Fruit fly (Drosophila melanogaster) whole organism, embryonic: ENCODE data around the gene Rab8.

Experiments
- Aef1 ChIP-seq: fragments of 200-800 bp; sonication (Bioruptor generic); IDR thresholded peaks from 3 replicates; pipeline ENCODE4 v1.3.6; 2022; ENCODE audit warnings: missing biosample characterization, missing genetic modification characterization
- Antp ChIP-seq: fragments of 200-800 bp; sonication (Bioruptor generic); optimal IDR thresholded peaks from 3 replicates; lab custom pipeline; 2016; ENCODE audit warnings: missing biosample characterization, missing genetic modification characterization
- B-H1 ChIP-seq: fragments of 200-800 bp; sonication (Bioruptor generic); IDR thresholded peaks from 3 replicates; pipeline ENCODE4 v1.3.6; 2022; ENCODE audit warnings: missing biosample characterization, missing genetic modification characterization
- Bteb2 ChIP-seq: fragments of 200-800 bp; sonication (Bioruptor generic); optimal IDR thresholded peaks from 2 replicates; lab custom pipeline; 2016; ENCODE audit warnings: missing biosample characterization, missing genetic modification characterization
- CG10267 ChIP-seq: fragments of 200-800 bp; sonication (Bioruptor generic); optimal IDR thresholded peaks from 2 replicates; lab custom pipeline; 2018; ENCODE audit warnings: missing biosample characterization, mild to moderate bottlenecking, missing genetic modification characterization, moderate library complexity
- CG10431 ChIP-seq: fragments of 200-800 bp; sonication (Bioruptor generic); optimal IDR thresholded peaks from 3 replicates; lab custom pipeline; 2018; ENCODE audit warnings: missing biosample characterization, mild to moderate bottlenecking, missing genetic modification characterization
- CG10543 ChIP-seq: fragments of 200-800 bp; sonication (Bioruptor generic); optimal IDR thresholded peaks from 3 replicates; lab custom pipeline; 2017; ENCODE audit warnings: missing biosample characterization, mild to moderate bottlenecking, missing genetic modification characterization, moderate library complexity
- CG10979 ChIP-seq: fragments of 200-800 bp; sonication (Bioruptor generic); optimal IDR thresholded peaks from 2 replicates; lab custom pipeline; 2018; ENCODE audit warnings: missing biosample characterization, mild to moderate bottlenecking, missing genetic modification characterization, moderate library complexity
- CG12236 ChIP-seq: fragments of 200-800 bp; sonication (Bioruptor generic); optimal IDR thresholded peaks from 2 replicates; lab custom pipeline; 2016; ENCODE audit warnings: missing biosample characterization, missing genetic modification characterization
- CG12942 ChIP-seq: fragments of 200-800 bp; sonication (Bioruptor generic); optimal IDR thresholded peaks from 3 replicates; lab custom pipeline; 2016; ENCODE audit warnings: missing biosample characterization, missing genetic modification characterization
- CG15601 ChIP-seq: fragments of 200-800 bp; sonication (Bioruptor generic); optimal IDR thresholded peaks from 3 replicates; lab custom pipeline; 2019; ENCODE audit warnings: missing biosample characterization, mild to moderate bottlenecking, missing genetic modification characterization, moderate library complexity
- CG17359 ChIP-seq: fragments of 200-800 bp; sonication (Bioruptor generic); optimal IDR thresholded peaks from 3 replicates; lab custom pipeline; 2018; ENCODE audit warnings: missing biosample characterization, mild to moderate bottlenecking, missing genetic modification characterization, moderate library complexity
- CG17385 ChIP-seq: fragments of 200-800 bp; sonication (Bioruptor generic); optimal IDR thresholded peaks from 3 replicates; lab custom pipeline; 2018; ENCODE audit warnings: missing biosample characterization, mild to moderate bottlenecking, missing genetic modification characterization
- CG18262 ChIP-seq: fragments of 200-800 bp; optimal IDR thresholded peaks from 3 replicates; lab custom pipeline; 2019; ENCODE audit warnings: missing biosample characterization, mild to moderate bottlenecking, missing genetic modification characterization, moderate library complexity
- CG31224 ChIP-seq: fragments of 200-800 bp; sonication (Bioruptor generic); IDR thresholded peaks from 2 replicates; pipeline ENCODE4 v1.3.6; 2022; ENCODE audit warnings: missing biosample characterization, missing genetic modification characterization
- CG3163 ChIP-seq: fragments of 200-800 bp; sonication (Bioruptor generic); optimal IDR thresholded peaks from 3 replicates; lab custom pipeline; 2016; ENCODE audit warnings: missing biosample characterization, missing genetic modification characterization
- CG4360 ChIP-seq: fragments of 200-800 bp; sonication (Bioruptor generic); IDR thresholded peaks from 2 replicates; pipeline ENCODE4 v1.3.6; 2022; ENCODE audit warnings: missing biosample characterization, missing genetic modification characterization
- CG43689 ChIP-seq: fragments of 200-800 bp; sonication (Bioruptor generic); IDR thresholded peaks from 2 replicates; pipeline ENCODE4 v1.3.6; 2022; ENCODE audit warnings: missing biosample characterization, missing genetic modification characterization
- CG4617 ChIP-seq: fragments of 200-800 bp; sonication (Bioruptor generic); optimal IDR thresholded peaks from 3 replicates; lab custom pipeline; 2016; ENCODE audit warnings: missing biosample characterization, missing genetic modification characterization, borderline replicate concordance
- CG4854 ChIP-seq: fragments of 200-800 bp; sonication (Bioruptor generic); optimal IDR thresholded peaks from 2 replicates; lab custom pipeline; 2016; ENCODE audit warnings: missing biosample characterization, missing genetic modification characterization, inconsistent platforms
- CG6765 ChIP-seq: fragments of 200-800 bp; sonication (Bioruptor generic); optimal IDR thresholded peaks from 3 replicates; lab custom pipeline; 2017; ENCODE audit warnings: missing biosample characterization, mild to moderate bottlenecking, missing genetic modification characterization
- CG8944 ChIP-seq: fragments of 200-800 bp; sonication (Bioruptor generic); optimal IDR thresholded peaks from 3 replicates; lab custom pipeline; 2016; ENCODE audit warnings: missing biosample characterization, missing genetic modification characterization
- Elba2 ChIP-seq: fragments of 200-800 bp; sonication (Bioruptor generic); optimal IDR thresholded peaks from 3 replicates; lab custom pipeline; 2016; ENCODE audit warnings: missing biosample characterization, missing genetic modification characterization
- HHEX ChIP-seq: fragments of 200-800 bp; sonication (Bioruptor generic); optimal IDR thresholded peaks from 3 replicates; lab custom pipeline; 2017; ENCODE audit warnings: missing biosample characterization, mild to moderate bottlenecking, missing genetic modification characterization, missing genetic modification reagents
- HLH3B ChIP-seq: fragments of 200-800 bp; sonication (Bioruptor generic); IDR thresholded peaks from 2 replicates; pipeline ENCODE4 v1.3.6; 2022; ENCODE audit warnings: missing biosample characterization, missing genetic modification characterization
- Kr ChIP-seq: fragments of 200-800 bp; sonication (Bioruptor generic); optimal IDR thresholded peaks from 2 replicates; lab custom pipeline; 2017; ENCODE audit warnings: missing biosample characterization, mild to moderate bottlenecking, missing genetic modification characterization
- Med ChIP-seq: fragments of 200-800 bp; sonication (Bioruptor generic); peaks from one replicate; lab custom pipeline; 2016; ENCODE audit warnings: missing biosample characterization, missing genetic modification characterization, mild to moderate bottlenecking, inconsistent platforms, moderate library complexity
- Nf-YC ChIP-seq: fragments of 200-800 bp; optimal IDR thresholded peaks from 3 replicates; lab custom pipeline; 2019; ENCODE audit warnings: missing biosample characterization, mild to moderate bottlenecking, missing genetic modification characterization, moderate library complexity
- Oaz ChIP-seq: fragments of 200-800 bp; sonication (Bioruptor generic); IDR thresholded peaks from 2 replicates; pipeline ENCODE4 v1.3.6; 2022; ENCODE audit warnings: missing biosample characterization, missing genetic modification characterization
- Rfx ChIP-seq: fragments of 200-800 bp; sonication (Bioruptor generic); IDR thresholded peaks from 2 replicates; pipeline ENCODE4 v1.3.6; 2022; ENCODE audit warnings: missing biosample characterization, missing genetic modification characterization
- Scr ChIP-seq: fragments of 200-800 bp; sonication (Bioruptor generic); IDR thresholded peaks from 2 replicates; pipeline ENCODE4 v1.3.6; 2022; ENCODE audit warnings: missing biosample characterization, missing genetic modification characterization; ENCODE audit not compliant: partially characterized antibody
- Stat92E ChIP-seq, 3 experiments: fragments of >200 bp in 2 of 3; fragments of 200-800 bp in 1 of 3; sonication (Bioruptor generic) in 1 of 3; optimal IDR thresholded peaks; 2 replicates each; lab custom pipeline; 2017 to 2019; ENCODE audit warnings: missing biosample characterization in 3 of 3, missing genetic modification characterization in 3 of 3, mild to moderate bottlenecking in 1 of 3, moderate library complexity in 1 of 3
- TFAM ChIP-seq: fragments of 200-800 bp; sonication (Bioruptor generic); optimal IDR thresholded peaks from 2 replicates; lab custom pipeline; 2017; ENCODE audit warnings: missing biosample characterization, missing genetic modification characterization, inconsistent platforms
- ara ChIP-seq: fragments of 200-800 bp; sonication (Bioruptor generic); IDR thresholded peaks from 2 replicates; pipeline ENCODE4 v1.3.6; 2022; ENCODE audit warnings: missing biosample characterization, missing genetic modification characterization
- bab2 ChIP-seq: fragments of 200-800 bp; sonication (Bioruptor generic); optimal IDR thresholded peaks from 2 replicates; lab custom pipeline; 2016; ENCODE audit warnings: missing biosample characterization, missing genetic modification characterization
- cas ChIP-seq: fragments of 200-800 bp; sonication (Bioruptor generic); IDR thresholded peaks from 2 replicates; pipeline ENCODE4 v1.3.6; 2022; ENCODE audit warnings: missing biosample characterization, missing genetic modification characterization
- croc ChIP-seq: fragments of 200-800 bp; sonication (Bioruptor generic); conservative IDR thresholded peaks from 3 replicates; pipeline ENCODE4 v1.3.6; 2022; ENCODE audit warnings: missing biosample characterization, missing genetic modification characterization
- gro ChIP-seq: fragments of 200-800 bp; sonication (Bioruptor generic); optimal IDR thresholded peaks from 2 replicates; lab custom pipeline; 2016; ENCODE audit warnings: missing biosample characterization, missing genetic modification characterization
- jumu ChIP-seq: fragments of 200-800 bp; sonication (Bioruptor generic); optimal IDR thresholded peaks from 3 replicates; lab custom pipeline; 2016; ENCODE audit warnings: missing biosample characterization, missing genetic modification characterization
- kni ChIP-seq: fragments of 200-800 bp; sonication (Bioruptor generic); optimal IDR thresholded peaks from 3 replicates; lab custom pipeline; 2017; ENCODE audit warnings: mild to moderate bottlenecking, missing biosample characterization, missing genetic modification reagents, missing genetic modification characterization
- otp ChIP-seq: fragments of 200-800 bp; sonication (Bioruptor generic); IDR thresholded peaks from 3 replicates; pipeline ENCODE4, ENCODE4 v1.3.6; 2022; ENCODE audit warnings: missing biosample characterization, missing genetic modification characterization
- prd ChIP-seq, 3 experiments: fragments of >200 bp in 2 of 3; fragments of 200-800 bp in 1 of 3; sonication (Bioruptor generic) in 1 of 3; optimal IDR thresholded peaks in 2 of 3; IDR thresholded peaks in 1 of 3; 2 replicates in 2 of 3; 3 replicates in 1 of 3; pipeline versions ENCODE4 v1.3.6 to Lab custom; 2017 to 2022; ENCODE audit warnings: missing biosample characterization in 1 of 3, missing genetic modification characterization in 1 of 3
- pros ChIP-seq: fragments of 200-800 bp; sonication (Bioruptor generic); optimal IDR thresholded peaks from 3 replicates; lab custom pipeline; 2019; ENCODE audit warnings: missing biosample characterization, mild to moderate bottlenecking, missing genetic modification characterization, moderate library complexity
- pum ChIP-seq: fragments of 200-800 bp; sonication (Bioruptor generic); optimal IDR thresholded peaks from 2 replicates; lab custom pipeline; 2016; ENCODE audit warnings: missing biosample characterization, missing genetic modification characterization
- ssp ChIP-seq: fragments of 200-800 bp; sonication (Bioruptor generic); IDR thresholded peaks from 2 replicates; pipeline ENCODE4 v1.3.6; 2022; ENCODE audit warnings: missing biosample characterization, missing genetic modification characterization
- stc ChIP-seq: fragments of 200-800 bp; sonication (Bioruptor generic); IDR thresholded peaks from 2 replicates; pipeline ENCODE4 v1.3.6; 2022; ENCODE audit warnings: missing biosample characterization, missing genetic modification characterization
- vfl ChIP-seq: fragments of 200-800 bp; sonication (Bioruptor generic); optimal IDR thresholded peaks from 2 replicates; lab custom pipeline; 2016; ENCODE audit warnings: missing biosample characterization, missing genetic modification characterization
- zf30C ChIP-seq: fragments of 200-800 bp; sonication (Bioruptor generic); optimal IDR thresholded peaks from 3 replicates; lab custom pipeline; 2018; ENCODE audit warnings: missing biosample characterization, mild to moderate bottlenecking, missing genetic modification characterization

The Rab8 gene

DNA sequence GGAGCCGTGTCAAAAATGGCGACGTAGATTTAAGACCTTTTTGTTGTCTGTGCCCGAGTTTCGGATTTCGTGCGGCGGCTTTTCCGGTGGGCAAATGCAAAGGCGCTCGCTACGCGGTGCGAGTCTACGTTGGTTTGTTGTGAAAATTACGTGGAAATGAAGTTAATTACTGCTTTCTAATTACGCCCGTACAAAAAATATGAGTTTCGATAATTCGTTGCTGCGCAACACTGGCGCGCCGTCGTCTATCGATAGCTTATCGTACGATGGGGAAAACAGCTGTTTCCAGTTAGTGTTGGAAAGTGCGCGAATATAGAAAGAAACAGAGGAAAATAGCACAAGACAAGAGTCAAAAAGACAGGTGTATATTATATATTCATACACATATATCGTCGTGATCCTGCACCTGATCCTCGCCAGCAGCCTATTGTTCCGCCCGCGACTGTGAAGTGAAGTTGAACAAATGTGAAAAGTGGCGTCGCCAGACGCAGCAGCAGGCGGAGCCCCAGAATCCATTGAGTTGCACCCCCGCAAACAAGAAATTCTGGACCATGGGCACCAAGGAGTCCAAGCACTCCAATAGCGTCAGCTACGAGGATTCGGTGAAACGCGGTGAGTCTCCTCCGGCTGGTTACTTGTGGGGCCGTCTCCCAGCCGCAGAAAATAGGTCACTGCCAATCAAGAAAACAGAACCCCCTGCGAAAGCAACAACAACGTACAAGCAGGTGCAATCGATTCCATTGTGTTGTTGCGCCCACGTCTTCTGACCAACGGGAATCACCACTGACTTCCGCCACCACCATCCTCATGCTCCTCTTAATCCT, at the start of gene Rab8, which contains the start of gene Usp32 (continued):
- TF ChIP-seq CG10979 (tag; lab: Kevin White, UChicago), result peak; percentile 40
- TF ChIP-seq Elba2 (GFP tag; lab: Kevin White, UChicago), result peak; percentile 53
- TF ChIP-seq pros, result no peak
- no peak for TF ChIP-seq Nf-YC (tag; lab: Kevin White, UChicago)
- peak; percentile 57 for TF ChIP-seq CG3163 (GFP tag; lab: Kevin White, UChicago)
- TF ChIP-seq Aef1 (GFP tag; lab: Robert Waterston, UW), result no peak
- 0 out of 3 replicates have a peak, but pooled peaks have one; percentile 38 for TF ChIP-seq otp (GFP tag; lab: Robert Waterston, UW)
- TF ChIP-seq CG4854 (GFP tag; lab: Kevin White, UChicago), result peak; percentile 58
- TF ChIP-seq CG12942, result peak; percentile 50
- peak; percentile 57; the same call in 1 of the 2 replicates for TF ChIP-seq CG4360 (GFP tag; lab: Robert Waterston, UW)
- peak; percentile 76 for TF ChIP-seq CG10543
- TF ChIP-seq Oaz, result no peak
- peak; percentile 14 for TF ChIP-seq zf30C (GFP tag; lab: Kevin White, UChicago)
- peak; percentile 86 for TF ChIP-seq Rfx (GFP tag; lab: Robert Waterston, UW)
- peak; percentile 57 for TF ChIP-seq CG15601 (tag; lab: Kevin White, UChicago)
- peak; percentile 71 for TF ChIP-seq Antp (GFP tag; lab: Kevin White, UChicago)
- peak; percentile 46 for TF ChIP-seq HHEX (GFP tag; lab: Kevin White, UChicago)
- TF ChIP-seq CG43689 (GFP tag; lab: Robert Waterston, UW), result no peak
- TF ChIP-seq ara, result peak; percentile 36; the same call in 1 of the 2 replicates
- peak; percentile 96 for TF ChIP-seq Med (GFP tag; lab: Kevin White, UChicago)
- 0 out of 2 replicates have a peak, but pooled peaks have one; percentile 6 for TF ChIP-seq HLH3B
- TF ChIP-seq cas, result peak; percentile 48; the same call in 1 of the 2 replicates
- TF ChIP-seq CG10431 (GFP tag; lab: Kevin White, UChicago), result peak; percentile 32
- TF ChIP-seq vfl, result peak; percentile 62
- peak; percentile 30 for TF ChIP-seq bab2 (GFP tag; lab: Kevin White, UChicago)
- TF ChIP-seq CG31224 (GFP tag; lab: Robert Waterston, UW), result peak; percentile 27; the same call in 1 of the 2 replicates
- peak; percentile 100 for TF ChIP-seq CG10267 (tag; lab: Kevin White, UChicago)
- no peak for TF ChIP-seq CG12236 (GFP tag; lab: Kevin White, UChicago)
- TF ChIP-seq Scr, result peak; percentile 88
- peak; percentile 31 for TF ChIP-seq CG6765
- no peak for TF ChIP-seq TFAM (GFP tag; lab: Kevin White, UChicago)
- TF ChIP-seq prd (optimal IDR thresholded peaks at IDR 0.05; lab: Kevin White, UChicago), result no peak
- 0 out of 3 replicates have a peak, but pooled peaks have one; percentile 26 for TF ChIP-seq prd (GFP tag; IDR thresholded peaks at IDR 0.05; lab: Robert Waterston, UW)
- TF ChIP-seq Kr, result no peak
- TF ChIP-seq CG17359, result peak; percentile 32
- peak; percentile 93 for TF ChIP-seq CG4617 (GFP tag; lab: Kevin White, UChicago)
- peak; percentile 19 for TF ChIP-seq pum (GFP tag; lab: Kevin White, UChicago)
- no peak for TF ChIP-seq kni (GFP tag; lab: Kevin White, UChicago)
- TF ChIP-seq gro (GFP tag; lab: Kevin White, UChicago), result peak; percentile 65
- TF ChIP-seq ssp, result no peak
- no peak for TF ChIP-seq stc (GFP tag; lab: Robert Waterston, UW)
- peak; percentile 57 for TF ChIP-seq CG8944 (GFP tag; lab: Kevin White, UChicago)
- peak; percentile 28; the same call in 1 of the 3 replicates for TF ChIP-seq croc
- peak; percentile 66 for TF ChIP-seq CG17385 (GFP tag; lab: Kevin White, UChicago)
- TF ChIP-seq jumu (GFP tag; lab: Kevin White, UChicago), result peak; percentile 66
- peak; percentile 42 for TF ChIP-seq CG18262
- peak in 1 of 3 experiments; percentile 33 for TF ChIP-seq Stat92E (GFP tag; optimal IDR thresholded peaks at IDR 0.05; lab: Kevin White, UChicago)
- no peak for TF ChIP-seq B-H1
- peak; percentile 81 for TF ChIP-seq Bteb2 (GFP tag; lab: Kevin White, UChicago)
